Fruit fly (Drosophila melanogaster): ENCODE measurements around the gene CG18178.

CG18178 gene

dm6 chr3L:9713383-9713827, 5.5 kb downstream of the CG18178 start, which contains the start of gene SH3PX1 (continued):
- TF ChIP-seq CG2199 (GFP tag; IDR thresholded peaks at IDR 0.05) (no peak), E2f1 (GFP tag; IDR thresholded peaks at IDR 0.05) (no peak), Six4 (GFP tag; optimal IDR thresholded peaks at IDR 0.05) (no peak), CG6175 (GFP tag; IDR thresholded peaks at IDR 0.05) (no peak), cas (GFP tag; IDR thresholded peaks at IDR 0.05) (no peak), MESR4 (GFP tag; optimal IDR thresholded peaks at IDR 0.05) (peak; percentile 97), ara (GFP tag; IDR thresholded peaks at IDR 0.05) (no peak), CG2202 (tag; optimal IDR thresholded peaks at IDR 0.05) (no peak), ERR (GFP tag; optimal IDR thresholded peaks at IDR 0.05) (no peak), eve (GFP tag; optimal IDR thresholded peaks at IDR 0.05) (no peak), Jarid2 (GFP tag; optimal IDR thresholded peaks at IDR 0.05) (peak; percentile 38), amos (GFP tag; IDR thresholded peaks at IDR 0.05; ENCODE audit: partially characterized antibody) (peak; percentile 13; the same call in 1 of the 2 replicates), CG1647 (GFP tag; optimal IDR thresholded peaks at IDR 0.05) (no peak), hbn (GFP tag; IDR thresholded peaks at IDR 0.05; ENCODE audit: partially characterized antibody) (0 out of 2 replicates have a peak, but pooled peaks have one; percentile 26), CG4360 (GFP tag; IDR thresholded peaks at IDR 0.05) (0 out of 2 replicates have a peak, but pooled peaks have one; percentile 12), crol (GFP tag; IDR thresholded peaks at IDR 0.05) (0 out of 2 replicates have a peak, but pooled peaks have one; percentile 47), H15 (GFP tag; IDR thresholded peaks at IDR 0.05) (no peak), danr (GFP tag; IDR thresholded peaks at IDR 0.05) (no peak), MBD-R2 (GFP tag; IDR thresholded peaks at IDR 0.05) (peak; percentile 41), ttk (GFP tag; IDR thresholded peaks at IDR 0.05) (no peak), Hr3 (GFP tag; optimal IDR thresholded peaks at IDR 0.05) (no peak), unpg (GFP tag; optimal IDR thresholded peaks at IDR 0.05) (no peak), CG17802 (tag; optimal IDR thresholded peaks at IDR 0.05) (no peak), eyg (GFP tag; optimal IDR thresholded peaks at IDR 0.05) (no peak), Eip74EF (GFP tag; optimal IDR thresholded peaks at IDR 0.05) (no peak), Hr78 (GFP tag; optimal IDR thresholded peaks at IDR 0.05) (no peak), CG34376 (GFP tag; optimal IDR thresholded peaks at IDR 0.05) (no peak), CG1233 (GFP tag; optimal IDR thresholded peaks at IDR 0.05) (no peak), hb (GFP tag; IDR thresholded peaks at IDR 0.05; ENCODE audit: partially characterized antibody) (no peak), Sry-β (GFP tag; optimal IDR thresholded peaks at IDR 0.05) (no peak), CG4282 (GFP tag; optimal IDR thresholded peaks at IDR 0.05) (no peak), nom (GFP tag; optimal IDR thresholded peaks at IDR 0.05) (no peak), CG4707 (GFP tag; optimal IDR thresholded peaks at IDR 0.05) (no peak), insv (GFP tag; optimal IDR thresholded peaks at IDR 0.05) (no peak), Xbp1 (GFP tag; optimal IDR thresholded peaks at IDR 0.05) (no peak), Oaz (GFP tag; IDR thresholded peaks at IDR 0.05) (no peak), dan (GFP tag; IDR thresholded peaks at IDR 0.05) (no peak), trh (GFP tag; optimal IDR thresholded peaks at IDR 0.05) (no peak), schlank (tag; optimal IDR thresholded peaks at IDR 0.05) (no peak), pzg (GFP tag; optimal IDR thresholded peaks at IDR 0.05) (peak; percentile 32), chif (GFP tag; optimal IDR thresholded peaks at IDR 0.05) (no peak), disco-r (GFP tag; optimal IDR thresholded peaks at IDR 0.05) (no peak), Ets97D (GFP tag; optimal IDR thresholded peaks at IDR 0.05) (no peak), D (optimal IDR thresholded peaks at IDR 0.05) (peak; percentile 6), D (GFP tag; optimal IDR thresholded peaks at IDR 0.05) (no peak), CG8924 (tag; optimal IDR thresholded peaks at IDR 0.05) (no peak), Scr (GFP tag; IDR thresholded peaks at IDR 0.05; ENCODE audit: partially characterized antibody) (no peak), inv (GFP tag; IDR thresholded peaks at IDR 0.05; ENCODE audit: partially characterized antibody) (no peak), Nf-YA (GFP tag; IDR thresholded peaks at IDR 0.05) (no peak), CG12219 (GFP tag; optimal IDR thresholded peaks at IDR 0.05) (no peak), Dek (tag; optimal IDR thresholded peaks at IDR 0.05) (no peak)

All from whole organism, embryonic.